Fruit fly (Drosophila melanogaster): ENCODE measurements around the gene Theg.

- no peak for TF ChIP-seq Dfd (GFP tag; optimal IDR thresholded peaks at IDR 0.05)
- TF ChIP-seq h (GFP tag; optimal IDR thresholded peaks at IDR 0.05): no peak
- no peak for TF ChIP-seq fru (GFP tag; optimal IDR thresholded peaks at IDR 0.05)
- no peak for TF ChIP-seq GATAd (GFP tag; optimal IDR thresholded peaks at IDR 0.05)
These were observed 37.5 kb upstream of the Theg start for dm6 chr3R:21976954-21977353.
